Worm (Caenorhabditis elegans) whole organism, L1 larva: ENCODE measurements around the gene hif-1.

Experiments used
- C04F5.9 ChIP-seq: sonication (generic microtip); optimal IDR thresholded peaks from 2 replicates; lab custom pipeline; 2016; ENCODE audit warnings: missing genetic modification characterization, missing compliant biosample characterization
- C34B4.2 ChIP-seq: sonication (generic microtip); optimal IDR thresholded peaks from 2 replicates; lab custom pipeline; 2017; ENCODE audit warnings: mild to moderate bottlenecking, missing genetic modification characterization, missing compliant biosample characterization
- F16B12.6 ChIP-seq: fragments of 150-350 bp; optimal IDR thresholded peaks from 2 replicates; lab custom pipeline; 2014; ENCODE audit warnings: missing biosample characterization, missing genetic modification characterization
- Y116A8C.19 ChIP-seq: sonication (generic microtip); optimal IDR thresholded peaks from 2 replicates; lab custom pipeline; 2016; ENCODE audit warnings: missing compliant biosample characterization, missing genetic modification characterization, borderline replicate concordance
- alr-1 ChIP-seq: fragments of 200-800 bp; sonication (Bioruptor generic); optimal IDR thresholded peaks from 2 replicates; lab custom pipeline; 2018; ENCODE audit warnings: borderline replicate concordance, mild to moderate bottlenecking, missing genetic modification characterization, missing compliant biosample characterization
- aly-2 ChIP-seq: fragments of 150-350 bp; optimal IDR thresholded peaks from 2 replicates; lab custom pipeline; 2014; ENCODE audit warnings: missing biosample characterization, missing genetic modification characterization
- blmp-1 ChIP-seq: fragments of 150-350 bp; optimal IDR thresholded peaks from 2 replicates; lab custom pipeline; 2014; ENCODE audit warnings: missing biosample characterization, missing genetic modification characterization
- ceh-8 ChIP-seq: fragments of 200-800 bp; sonication (Bioruptor generic); optimal IDR thresholded peaks from 2 replicates; lab custom pipeline; 2018; ENCODE audit warnings: mild to moderate bottlenecking, missing genetic modification characterization, moderate library complexity, missing compliant biosample characterization
- ceh-82 ChIP-seq, 3 experiments: fragments of 150-350 bp in 1 of 3; sonication (generic microtip) in 2 of 3; optimal IDR thresholded peaks; 2 replicates each; lab custom pipeline; 2014 to 2017; ENCODE audit warnings: missing biosample characterization in 3 of 3, missing genetic modification characterization in 3 of 3
- ceh-90 ChIP-seq: sonication (generic microtip); optimal IDR thresholded peaks from 2 replicates; lab custom pipeline; 2016; ENCODE audit warnings: missing genetic modification characterization, missing compliant biosample characterization
- efl-1 ChIP-seq, 4 experiments: fragments of 150-350 bp; optimal IDR thresholded peaks in 3 of 4; peaks in 1 of 4; 1 replicate in 1 of 4; 2 replicates in 3 of 4; lab custom pipeline; 2014; ENCODE audit warnings: missing biosample characterization in 2 of 4, missing genetic modification characterization in 2 of 4, missing genetic modification reagents in 2 of 4
- egl-13 ChIP-seq: sonication (generic microtip); optimal IDR thresholded peaks from 2 replicates; lab custom pipeline; 2016; ENCODE audit warnings: missing genotype, missing genetic modification reagents, missing genetic modification characterization, missing compliant biosample characterization
- egl-27 ChIP-seq, 2 experiments: fragments of 150-350 bp in 1 of 2; sonication (generic microtip); optimal IDR thresholded peaks; 3 replicates each; lab custom pipeline; 2017 to 2018; ENCODE audit warnings: missing biosample characterization in 2 of 2, missing genetic modification characterization in 2 of 2, missing genetic modification reagents in 2 of 2
- elt-3 ChIP-seq, 6 experiments: fragments of 150-350 bp in 1 of 6; sonication (generic microtip); optimal IDR thresholded peaks; 2 replicates each; lab custom pipeline; 2017 to 2018; ENCODE audit warnings: missing biosample characterization in 6 of 6, missing genetic modification characterization in 6 of 6, inconsistent platforms in 1 of 6
- ets-5 ChIP-seq: fragments of 200-800 bp; sonication (Bioruptor generic); IDR thresholded peaks from 2 replicates; pipeline ENCODE4 v1.3.6; 2022; ENCODE audit warnings: missing genetic modification characterization, missing compliant biosample characterization
- fkh-10 ChIP-seq: sonication (generic microtip); optimal IDR thresholded peaks from 2 replicates; lab custom pipeline; 2017; ENCODE audit warnings: missing biosample characterization, missing genetic modification reagents, missing genetic modification characterization
- fos-1 ChIP-seq: fragments of 150-350 bp; optimal IDR thresholded peaks from 2 replicates; lab custom pipeline; 2014; ENCODE audit warnings: missing biosample characterization, missing genetic modification characterization
- hlh-4 ChIP-seq: sonication (generic microtip); optimal IDR thresholded peaks from 2 replicates; lab custom pipeline; 2016; ENCODE audit warnings: mild to moderate bottlenecking, missing genetic modification characterization, missing compliant biosample characterization
- hpl-2 ChIP-seq: fragments of 150-350 bp; optimal IDR thresholded peaks from 2 replicates; lab custom pipeline; 2014; ENCODE audit warnings: missing biosample characterization, missing genetic modification reagents, missing genetic modification characterization
- lin-39 ChIP-seq: fragments of 150-350 bp; optimal IDR thresholded peaks from 2 replicates; lab custom pipeline; 2014; ENCODE audit warnings: missing biosample characterization, missing genetic modification reagents, missing genetic modification characterization
- mab-9 ChIP-seq: fragments of 200-800 bp; sonication (Bioruptor generic); IDR thresholded peaks from 2 replicates; pipeline ENCODE4 v1.3.6; 2022; ENCODE audit warnings: missing genetic modification reagents, missing genetic modification characterization, missing compliant biosample characterization
- mdl-1 ChIP-seq, 2 experiments: fragments of 150-350 bp; optimal IDR thresholded peaks; 2 replicates each; lab custom pipeline; 2014 to 2017; ENCODE audit warnings: missing biosample characterization in 2 of 2, missing genetic modification characterization in 2 of 2, inconsistent platforms in 1 of 2
- mef-2 ChIP-seq: fragments of 150-350 bp; optimal IDR thresholded peaks from 2 replicates; lab custom pipeline; 2014; ENCODE audit warnings: missing biosample characterization, missing genetic modification characterization
- nhr-237 ChIP-seq: fragments of 150-350 bp; optimal IDR thresholded peaks from 2 replicates; lab custom pipeline; 2014; ENCODE audit warnings: missing biosample characterization, missing genetic modification characterization
- nhr-28 ChIP-seq: fragments of 150-350 bp; optimal IDR thresholded peaks from 2 replicates; lab custom pipeline; 2014; ENCODE audit warnings: missing biosample characterization, missing genetic modification characterization
- nhr-47 ChIP-seq: sonication (generic microtip); optimal IDR thresholded peaks from 2 replicates; lab custom pipeline; 2016; ENCODE audit warnings: mild to moderate bottlenecking, missing genetic modification characterization, moderate library complexity, missing compliant biosample characterization
- nhr-71 ChIP-seq: sonication (generic microtip); optimal IDR thresholded peaks from 2 replicates; lab custom pipeline; 2016; ENCODE audit warnings: mild to moderate bottlenecking, missing genetic modification characterization, moderate library complexity, missing compliant biosample characterization
- nhr-77 ChIP-seq: fragments of 150-350 bp; optimal IDR thresholded peaks from 2 replicates; lab custom pipeline; 2014; ENCODE audit warnings: missing biosample characterization, missing genetic modification characterization
- nhr-84 ChIP-seq: sonication (generic microtip); optimal IDR thresholded peaks from 2 replicates; lab custom pipeline; 2017; ENCODE audit warnings: missing biosample characterization, missing genetic modification characterization
- nhr-85 ChIP-seq: sonication (generic microtip); peaks from one replicate; lab custom pipeline; 2016; ENCODE audit warnings: missing genetic modification characterization, inconsistent platforms, missing compliant biosample characterization
- nhr-90 ChIP-seq: sonication (generic microtip); optimal IDR thresholded peaks from 2 replicates; lab custom pipeline; 2016; ENCODE audit warnings: mild to moderate bottlenecking, missing genetic modification characterization, missing compliant biosample characterization; ENCODE audit not compliant: poor library complexity
- pax-3 ChIP-seq: fragments of 200-800 bp; sonication (Bioruptor generic); optimal IDR thresholded peaks from 2 replicates; lab custom pipeline; 2018; ENCODE audit warnings: mild to moderate bottlenecking, missing genetic modification characterization, moderate library complexity, missing compliant biosample characterization
- pqm-1 ChIP-seq: sonication (generic microtip); optimal IDR thresholded peaks from 3 replicates; lab custom pipeline; 2017; ENCODE audit warnings: missing biosample characterization, missing genetic modification characterization
- skn-1 ChIP-seq: fragments of 150-350 bp; optimal IDR thresholded peaks from 2 replicates; lab custom pipeline; 2014; ENCODE audit warnings: missing biosample characterization, missing genetic modification characterization
- sup-37 ChIP-seq: fragments of 200-800 bp; sonication (Bioruptor generic); optimal IDR thresholded peaks from 2 replicates; lab custom pipeline; 2018; ENCODE audit warnings: mild to moderate bottlenecking, missing genetic modification characterization, missing compliant biosample characterization
- tlp-1 ChIP-seq: fragments of 150-350 bp; optimal IDR thresholded peaks from 2 replicates; lab custom pipeline; 2014; ENCODE audit warnings: missing biosample characterization, missing genetic modification characterization
- unc-62 ChIP-seq: fragments of 150-350 bp; optimal IDR thresholded peaks from 2 replicates; lab custom pipeline; 2014; ENCODE audit warnings: missing biosample characterization, missing genetic modification reagents, missing genetic modification characterization
- vab-15 ChIP-seq: sonication (generic microtip); optimal IDR thresholded peaks from 2 replicates; lab custom pipeline; 2017; ENCODE audit warnings: missing genotype, mild to moderate bottlenecking, missing genetic modification characterization, missing compliant biosample characterization
- xbp-1 ChIP-seq: sonication (generic microtip); optimal IDR thresholded peaks from 2 replicates; lab custom pipeline; 2016; ENCODE audit warnings: missing genetic modification characterization, missing compliant biosample characterization
- ztf-4 ChIP-seq: fragments of 150-350 bp; optimal IDR thresholded peaks from 2 replicates; lab custom pipeline; 2014; ENCODE audit warnings: missing biosample characterization, missing genetic modification characterization

The hif-1 gene

ce11 chrV:20744290-20744837 is 35.8 kb upstream of the hif-1 start, which contains the start of gene dnj-25 (continued):
- TF ChIP-seq nhr-77 (tag; lab: Kevin White, UChicago) = no peak
- TF ChIP-seq ceh-8 (GFP tag; lab: Kevin White, UChicago) = no peak
- no peak for TF ChIP-seq hlh-4 (tag; lab: Kevin White, UChicago)
- TF ChIP-seq tlp-1 (tag; lab: Kevin White, UChicago) = no peak
- peak; percentile 95 for TF ChIP-seq blmp-1 (tag; lab: Kevin White, UChicago)
- TF ChIP-seq pax-3 (tag; lab: Kevin White, UChicago) = no peak
- no peak for TF ChIP-seq nhr-28 (tag; lab: Kevin White, UChicago)
- no peak for TF ChIP-seq fkh-10
- no peak for TF ChIP-seq mdl-1 (tag; optimal IDR thresholded peaks at IDR 0.05; lab: Kevin White, UChicago)
- no peak for TF ChIP-seq nhr-237 (tag; lab: Kevin White, UChicago)
- no peak for TF ChIP-seq F16B12.6 (tag; lab: Kevin White, UChicago)
- no peak for TF ChIP-seq aly-2 (tag; lab: Kevin White, UChicago)
- no peak for TF ChIP-seq nhr-84
- TF ChIP-seq mef-2 (tag; lab: Kevin White, UChicago) = no peak
- no peak for TF ChIP-seq fos-1 (tag; lab: Kevin White, UChicago)
- TF ChIP-seq mab-9 (GFP tag; lab: Robert Waterston, UW) = no peak
- no peak for TF ChIP-seq pqm-1
- TF ChIP-seq unc-62 (GFP tag; lab: Kevin White, UChicago) = no peak
- TF ChIP-seq egl-27 (tag; optimal IDR thresholded peaks at IDR 0.05; lab: Kevin White, UChicago) = no peak
- TF ChIP-seq alr-1 (tag; lab: Kevin White, UChicago) = no peak
- no peak for TF ChIP-seq C04F5.9 (tag; lab: Kevin White, UChicago)
- TF ChIP-seq ceh-90 (tag; lab: Kevin White, UChicago) = no peak
- no peak for TF ChIP-seq ets-5 (GFP tag; lab: Robert Waterston, UW)
- TF ChIP-seq ceh-82 (tag; optimal IDR thresholded peaks at IDR 0.05; lab: Kevin White, UChicago) = peak in 1 of 3 experiments; percentile 31
- TF ChIP-seq lin-39 (tag; lab: Kevin White, UChicago) = no peak
- no peak for TF ChIP-seq ztf-4 (tag; lab: Kevin White, UChicago)
- peak; percentile 35 for TF ChIP-seq nhr-71 (tag; lab: Kevin White, UChicago)
- TF ChIP-seq nhr-47 (tag; lab: Kevin White, UChicago) = peak; percentile 10
- TF ChIP-seq xbp-1 (tag; lab: Kevin White, UChicago) = no peak
- no peak for TF ChIP-seq vab-15 (tag; lab: Kevin White, UChicago)
- TF ChIP-seq nhr-85 (tag; lab: Kevin White, UChicago) = no peak
- no peak for TF ChIP-seq sup-37
- TF ChIP-seq nhr-90 (tag; lab: Kevin White, UChicago) = no peak
- TF ChIP-seq Y116A8C.19 (tag; lab: Kevin White, UChicago) = no peak
- TF ChIP-seq egl-13 (tag; lab: Kevin White, UChicago) = no peak
- TF ChIP-seq elt-3 (tag; optimal IDR thresholded peaks at IDR 0.05; lab: Kevin White, UChicago) = no peak
- peak; percentile 37 for TF ChIP-seq skn-1 (tag; lab: Kevin White, UChicago)
- TF ChIP-seq C34B4.2 (tag; lab: Kevin White, UChicago) = no peak

ce11 chrV:20745278-20745677 is 34.9 kb upstream of the hif-1 start:
- TF ChIP-seq efl-1 (optimal IDR thresholded peaks at IDR 0.05; lab: Kevin White, UChicago) (no peak), efl-1 (GFP tag; optimal IDR thresholded peaks at IDR 0.05 in 1 of 2; lab: Kevin White, UChicago) (peak in 1 of 2 experiments; percentile 8), hpl-2 (GFP tag; lab: Kevin White, UChicago) (no peak)
